Worm (Caenorhabditis elegans) whole organism, early embryonic: Measurements from ENCODE around the gene Y44A6D.5.

ENCODE experiments used
- F13C5.2 ChIP-seq: sonication (generic microtip); optimal IDR thresholded peaks from 2 replicates; lab custom pipeline; 2017; ENCODE audit warnings: mild to moderate bottlenecking, missing genetic modification characterization, inconsistent platforms, missing compliant biosample characterization
- ama-1 ChIP-seq: fragments of 150-350 bp; optimal IDR thresholded peaks from 2 replicates; lab custom pipeline; 2014
- ets-7 ChIP-seq: sonication (generic microtip); optimal IDR thresholded peaks from 2 replicates; lab custom pipeline; 2016; ENCODE audit warnings: missing genotype, missing genetic modification characterization, missing compliant biosample characterization

DNA sequence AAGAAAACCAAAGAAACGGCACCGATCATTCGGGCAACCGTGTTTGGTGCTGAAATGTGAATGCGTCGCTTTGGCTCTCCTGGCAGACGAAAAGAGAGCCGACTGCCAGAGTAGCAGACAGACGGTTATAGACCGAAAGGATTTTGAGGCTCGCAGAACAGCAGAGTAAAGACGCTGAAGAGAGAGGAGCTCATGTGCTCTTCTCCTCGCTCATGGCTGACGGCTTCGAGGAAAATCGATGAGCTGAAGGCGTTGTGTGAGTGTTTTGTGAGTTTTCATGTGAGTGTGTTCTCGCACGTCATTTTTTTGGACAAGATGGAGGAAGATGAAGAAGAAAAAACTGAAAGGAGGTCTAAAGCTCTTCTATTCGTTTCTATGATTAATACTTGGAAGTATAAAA lies 26.0 kb upstream of the Y44A6D.5 start, which contains the start of gene sbt-1:
- TF ChIP-seq ets-7 (no peak), ama-1 (lab: Kevin White, UChicago) (no peak), F13C5.2 (tag; lab: Kevin White, UChicago) (no peak)
